Fruit fly (Drosophila melanogaster): ENCODE measurements around the gene mthl11.

Gene mthl11

DNA sequence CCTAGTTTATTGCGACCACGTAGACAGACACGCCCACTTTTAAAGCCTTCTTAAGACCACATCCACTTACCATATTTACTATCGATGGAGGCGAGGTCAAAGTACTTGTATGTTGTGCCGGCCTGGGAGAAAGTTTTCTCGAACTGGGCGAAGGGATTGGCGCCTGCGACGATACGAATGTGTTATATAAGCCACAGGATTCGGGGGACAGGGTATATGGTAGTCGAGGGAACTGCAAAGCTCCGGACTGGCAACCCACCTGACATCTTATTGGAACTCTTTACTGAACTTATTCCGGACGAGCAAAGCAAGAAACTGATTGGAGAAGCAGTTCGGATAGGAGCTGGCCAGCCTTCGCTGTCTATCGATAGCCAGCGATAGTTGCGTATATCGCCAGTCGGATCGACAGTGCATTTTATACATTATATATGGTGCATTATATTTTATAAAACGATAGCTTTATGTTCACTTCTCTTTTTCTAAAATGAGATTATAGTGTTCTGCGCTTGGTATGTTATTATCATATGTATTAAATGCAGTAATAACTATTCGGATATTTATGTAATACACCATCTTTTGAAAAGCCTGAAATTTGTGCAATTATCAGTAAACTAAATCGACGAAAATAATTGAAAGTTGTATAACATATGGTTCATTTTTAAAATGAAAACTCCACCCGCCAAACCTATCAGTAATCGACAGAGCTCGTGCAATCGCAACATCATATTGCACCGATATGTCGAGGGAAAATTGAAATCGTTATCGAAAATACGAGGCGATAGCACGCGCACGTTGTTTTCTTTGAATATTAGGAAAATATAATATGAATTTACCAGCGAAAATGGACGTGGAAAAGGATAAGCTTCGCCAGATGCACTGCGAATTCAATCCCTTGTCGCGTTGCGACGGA, 12.0 kb downstream of the mthl11 start, which contains the start of the genes Irp-1B and Rrp46:
Gene Irp-1B (minus strand): TSS at position 320 of the 910 bp plus-strand sequence.
Gene Rrp46 (plus strand): TSS at position 752 of the 910 bp plus-strand sequence.
- TF ChIP-seq CG11617 (GFP tag; optimal IDR thresholded peaks at IDR 0.05) (no peak), Hr96 (GFP tag; optimal IDR thresholded peaks at IDR 0.05) (no peak), toe (GFP tag; optimal IDR thresholded peaks at IDR 0.05) (peak; percentile 32), CG1620 (GFP tag; optimal IDR thresholded peaks at IDR 0.05) (peak; percentile 37), ovo (GFP tag; optimal IDR thresholded peaks at IDR 0.05) (no peak), CG7045 (GFP tag; optimal IDR thresholded peaks at IDR 0.05) (no peak), CG33017 (tag; optimal IDR thresholded peaks at IDR 0.05) (no peak), cic (GFP tag; optimal IDR thresholded peaks at IDR 0.05) (peak; percentile 18), CG14711 (tag; optimal IDR thresholded peaks at IDR 0.05) (no peak), kay (GFP tag; ENCODE audit: borderline replicate concordance) (no peak), bab1 (GFP tag; optimal IDR thresholded peaks at IDR 0.05) (no peak), CG7101 (tag; optimal IDR thresholded peaks at IDR 0.05) (no peak), Crg-1 (GFP tag; optimal IDR thresholded peaks at IDR 0.05) (peak; percentile 33), Clk (GFP tag; optimal IDR thresholded peaks at IDR 0.05) (no peak), CG5204 (GFP tag; optimal IDR thresholded peaks at IDR 0.05) (no peak), cnc (optimal IDR thresholded peaks at IDR 0.05) (no peak), Mnt (GFP tag; optimal IDR thresholded peaks at IDR 0.05) (peak; percentile 11), pad (GFP tag; optimal IDR thresholded peaks at IDR 0.05) (no peak), CG12768 (GFP tag; optimal IDR thresholded peaks at IDR 0.05) (peak; percentile 8), tj (GFP tag; optimal IDR thresholded peaks at IDR 0.05) (peak; percentile 39)

DNA sequence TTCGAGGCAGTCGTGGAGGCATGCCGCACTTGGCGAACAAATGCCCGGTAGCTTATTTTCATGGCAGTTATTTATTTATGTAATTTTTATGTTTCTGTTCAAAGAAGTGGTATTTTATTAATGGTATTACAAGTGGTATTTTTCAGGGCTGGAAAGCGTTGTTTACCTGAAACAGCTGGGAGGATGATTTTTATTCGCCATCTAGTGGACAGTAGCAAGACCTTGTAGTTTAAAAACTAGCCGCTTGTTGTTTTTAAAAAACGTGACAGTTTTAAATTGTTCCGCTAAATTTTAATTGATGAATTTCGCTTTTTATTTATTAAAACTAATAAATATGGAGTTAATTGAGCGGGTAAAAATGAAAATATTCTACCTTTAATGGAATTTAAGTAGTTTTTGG, 15.1 kb downstream of the mthl11 start, which contains the start of gene CG6345:
Gene CG6345 (minus strand): TSS at position 124 of the 400 bp plus-strand sequence.
- TF ChIP-seq Clk (GFP tag; optimal IDR thresholded peaks at IDR 0.05), result no peak
- TF ChIP-seq cnc (optimal IDR thresholded peaks at IDR 0.05), result no peak
- no peak for TF ChIP-seq CG5204 (GFP tag; optimal IDR thresholded peaks at IDR 0.05)
- TF ChIP-seq CG12768 (GFP tag; optimal IDR thresholded peaks at IDR 0.05), result no peak
- peak; percentile 31 for TF ChIP-seq CG11617 (GFP tag; optimal IDR thresholded peaks at IDR 0.05)
- peak; percentile 38 for TF ChIP-seq CG7101 (tag; optimal IDR thresholded peaks at IDR 0.05)
- peak; percentile 63 for TF ChIP-seq CG1620 (GFP tag; optimal IDR thresholded peaks at IDR 0.05)
- TF ChIP-seq pad (GFP tag; optimal IDR thresholded peaks at IDR 0.05), result peak; percentile 42
- peak; percentile 42 for TF ChIP-seq CG14711 (tag; optimal IDR thresholded peaks at IDR 0.05)
- TF ChIP-seq Crg-1 (GFP tag; optimal IDR thresholded peaks at IDR 0.05), result peak; percentile 40
- TF ChIP-seq CG7045 (GFP tag; optimal IDR thresholded peaks at IDR 0.05), result no peak
- TF ChIP-seq ovo (GFP tag; optimal IDR thresholded peaks at IDR 0.05), result no peak
- peak; percentile 37 for TF ChIP-seq toe (GFP tag; optimal IDR thresholded peaks at IDR 0.05)
- TF ChIP-seq kay (GFP tag; ENCODE audit: borderline replicate concordance), result no peak
- TF ChIP-seq tj (GFP tag; optimal IDR thresholded peaks at IDR 0.05), result no peak
- peak; percentile 64 for TF ChIP-seq Mnt (GFP tag; optimal IDR thresholded peaks at IDR 0.05)
- peak; percentile 90 for TF ChIP-seq bab1 (GFP tag; optimal IDR thresholded peaks at IDR 0.05)
- no peak for TF ChIP-seq cic (GFP tag; optimal IDR thresholded peaks at IDR 0.05)
- TF ChIP-seq CG33017 (tag; optimal IDR thresholded peaks at IDR 0.05), result no peak
- TF ChIP-seq Hr96 (GFP tag; optimal IDR thresholded peaks at IDR 0.05), result peak; percentile 48

dm6 chr3R:10421167-10421566, 20.3 kb downstream of the mthl11 start:
- TF ChIP-seq Mnt (GFP tag; optimal IDR thresholded peaks at IDR 0.05) (no peak), CG11617 (GFP tag; optimal IDR thresholded peaks at IDR 0.05) (no peak), tj (GFP tag; optimal IDR thresholded peaks at IDR 0.05) (no peak), cic (GFP tag; optimal IDR thresholded peaks at IDR 0.05) (no peak), CG7101 (tag; optimal IDR thresholded peaks at IDR 0.05) (no peak), cnc (optimal IDR thresholded peaks at IDR 0.05) (no peak), ovo (GFP tag; optimal IDR thresholded peaks at IDR 0.05) (no peak), CG7045 (GFP tag; optimal IDR thresholded peaks at IDR 0.05) (no peak), CG5204 (GFP tag; optimal IDR thresholded peaks at IDR 0.05) (no peak), bab1 (GFP tag; optimal IDR thresholded peaks at IDR 0.05) (no peak), CG33017 (tag; optimal IDR thresholded peaks at IDR 0.05) (no peak), Clk (GFP tag; optimal IDR thresholded peaks at IDR 0.05) (no peak), pad (GFP tag; optimal IDR thresholded peaks at IDR 0.05) (no peak), CG12768 (GFP tag; optimal IDR thresholded peaks at IDR 0.05) (no peak), CG1620 (GFP tag; optimal IDR thresholded peaks at IDR 0.05) (no peak), Crg-1 (GFP tag; optimal IDR thresholded peaks at IDR 0.05) (no peak), Hr96 (GFP tag; optimal IDR thresholded peaks at IDR 0.05) (no peak), kay (GFP tag; ENCODE audit: borderline replicate concordance) (no peak), toe (GFP tag; optimal IDR thresholded peaks at IDR 0.05) (no peak), CG14711 (tag; optimal IDR thresholded peaks at IDR 0.05) (no peak)

- TF ChIP-seq Clk (GFP tag; optimal IDR thresholded peaks at IDR 0.05) (no peak), Mnt (GFP tag; optimal IDR thresholded peaks at IDR 0.05) (no peak), cic (GFP tag; optimal IDR thresholded peaks at IDR 0.05) (no peak), Hr96 (GFP tag; optimal IDR thresholded peaks at IDR 0.05) (no peak), pad (GFP tag; optimal IDR thresholded peaks at IDR 0.05) (no peak), CG11617 (GFP tag; optimal IDR thresholded peaks at IDR 0.05) (no peak)
Measured at dm6 chr3R:10428324-10428723, 27.5 kb downstream of the mthl11 start, which contains the start of gene CG46270. CG46270 (minus strand) TSS chr3R:10428424.

DNA sequence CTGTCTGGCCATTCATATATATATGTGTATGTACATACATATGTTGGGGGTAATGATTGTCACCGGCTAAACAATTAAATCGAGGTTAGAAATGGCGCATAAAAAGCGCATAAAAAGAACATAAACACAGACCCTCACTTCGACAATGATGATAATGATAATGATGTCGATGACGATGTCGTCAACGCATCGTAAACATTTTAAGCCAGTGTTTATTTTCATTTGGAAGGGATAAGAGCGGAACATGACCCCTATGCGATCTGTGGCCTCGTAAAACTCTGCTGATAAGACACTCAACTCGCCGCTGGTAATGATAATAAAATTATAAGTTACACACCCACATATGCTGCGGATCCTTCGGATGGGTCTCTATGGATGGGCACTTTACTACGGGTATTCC, 30.3 kb downstream of the mthl11 start:
- no peak for TF ChIP-seq CG12768 (GFP tag; optimal IDR thresholded peaks at IDR 0.05)
- no peak for TF ChIP-seq CG7101 (tag; optimal IDR thresholded peaks at IDR 0.05)
- TF ChIP-seq Clk (GFP tag; optimal IDR thresholded peaks at IDR 0.05), result no peak
- TF ChIP-seq kay (GFP tag; ENCODE audit: borderline replicate concordance), result no peak
- no peak for TF ChIP-seq cnc (optimal IDR thresholded peaks at IDR 0.05)
- no peak for TF ChIP-seq toe (GFP tag; optimal IDR thresholded peaks at IDR 0.05)
- TF ChIP-seq pad (GFP tag; optimal IDR thresholded peaks at IDR 0.05), result no peak
- TF ChIP-seq CG14711 (tag; optimal IDR thresholded peaks at IDR 0.05), result no peak
- TF ChIP-seq ovo (GFP tag; optimal IDR thresholded peaks at IDR 0.05), result no peak
- no peak for TF ChIP-seq Hr96 (GFP tag; optimal IDR thresholded peaks at IDR 0.05)
- no peak for TF ChIP-seq Crg-1 (GFP tag; optimal IDR thresholded peaks at IDR 0.05)
